Worm (Caenorhabditis elegans) whole organism, young adult: ENCODE data around the gene nsph-4.3.

Experiments used
- F49E8.2 ChIP-seq: sonication (generic microtip); optimal IDR thresholded peaks from 3 replicates; lab custom pipeline; 2017; ENCODE audit warnings: missing genetic modification characterization, mild to moderate bottlenecking, missing compliant biosample characterization, antibody characterized with exemption, moderate library complexity; ENCODE audit not compliant: insufficient read depth
- ekl-4 ChIP-seq: fragments of 200-800 bp; sonication (Bioruptor generic); IDR thresholded peaks from 2 replicates; pipeline ENCODE4 v1.3.6; 2022; ENCODE audit warnings: missing genetic modification reagents, missing genetic modification characterization, missing compliant biosample characterization
- rpc-1 ChIP-seq, 2 experiments: fragments of 150-350 bp in 1 of 2; sonication (generic microtip) in 1 of 2; optimal IDR thresholded peaks; 2 replicates each; lab custom pipeline; 2014 to 2018; ENCODE audit warnings: missing biosample characterization in 1 of 2, missing genetic modification characterization in 1 of 2, missing genetic modification reagents in 1 of 2, missing genotype in 1 of 2
- snpc-1.3 ChIP-seq: sonication (generic microtip); optimal IDR thresholded peaks from 2 replicates; lab custom pipeline; 2017; ENCODE audit warnings: missing genetic modification characterization, mild to moderate bottlenecking, missing compliant biosample characterization, antibody characterized with exemption, moderate library complexity, missing genotype, missing genetic modification reagents; ENCODE audit not compliant: insufficient read depth
- somi-1 ChIP-seq: fragments of 200-800 bp; sonication (Bioruptor generic); optimal IDR thresholded peaks from 2 replicates; lab custom pipeline; 2018; ENCODE audit warnings: mild to moderate bottlenecking, missing genetic modification characterization, missing compliant biosample characterization
- unc-62 ChIP-seq: fragments of 150-350 bp; optimal IDR thresholded peaks from 2 replicates; lab custom pipeline; 2014; ENCODE audit warnings: missing biosample characterization, missing genetic modification reagents, missing genetic modification characterization

DNA sequence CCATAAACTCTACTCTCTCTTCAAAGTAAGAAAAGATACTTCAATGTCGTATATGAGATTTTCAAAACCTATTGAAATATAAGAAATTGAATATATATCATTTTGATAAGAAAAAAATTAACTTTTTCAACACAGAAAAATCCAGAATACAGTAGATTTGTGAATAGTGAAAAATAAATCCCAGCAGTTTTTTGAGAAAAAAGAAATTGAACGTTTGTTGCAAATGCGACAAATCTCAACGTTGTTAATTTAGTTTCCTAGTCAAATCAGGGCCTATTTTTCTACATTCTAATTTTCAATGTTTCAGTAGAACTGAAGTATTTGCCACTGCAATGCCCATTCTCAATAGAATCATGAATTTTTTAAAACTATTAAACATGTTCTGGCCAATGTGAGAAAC lies 5.5 kb upstream of the nsph-4.3 start, which contains the start of gene T04A6.2:
- no peak for TF ChIP-seq somi-1 (GFP tag; lab: Kevin White, UChicago)
- no peak for TF ChIP-seq rpc-1 (optimal IDR thresholded peaks at IDR 0.05; lab: Kevin White, UChicago)
- no peak for TF ChIP-seq rpc-1 (tag; optimal IDR thresholded peaks at IDR 0.05; lab: Kevin White, UChicago)
- TF ChIP-seq unc-62 (GFP tag; lab: Kevin White, UChicago): no peak
- no peak for TF ChIP-seq ekl-4 (GFP tag; lab: Robert Waterston, UW)
- TF ChIP-seq F49E8.2 (tag; lab: Kevin White, UChicago): no peak
- no peak for TF ChIP-seq snpc-1.3 (tag; lab: Kevin White, UChicago)
